Worm (Caenorhabditis elegans): Measurements from ENCODE around the gene srbc-6.

Gene srbc-6

ce11 chrV:3163143-3163542 is 6.8 kb upstream of the srbc-6 start (continued):
- TF ChIP-seq nhr-102 (tag; optimal IDR thresholded peaks at IDR 0.05) (no peak), ZK546.5 (tag; optimal IDR thresholded peaks at IDR 0.05) (no peak), dpl-1 (GFP tag; optimal IDR thresholded peaks at IDR 0.05) (no peak), set-16 (GFP tag; IDR thresholded peaks at IDR 0.05) (no peak), daf-8 (GFP tag; IDR thresholded peaks at IDR 0.05) (no peak), pha-4 (GFP tag; IDR thresholded peaks at IDR 0.05) (no peak), pha-4 (tag; optimal IDR thresholded peaks at IDR 0.05) (no peak), rbr-2 (tag; optimal IDR thresholded peaks at IDR 0.05) (no peak), nhr-76 (tag; optimal IDR thresholded peaks at IDR 0.05) (no peak), F44E2.7 (GFP tag; IDR thresholded peaks at IDR 0.05) (no peak), hlh-30 (tag; optimal IDR thresholded peaks at IDR 0.05; ENCODE audit: insufficient read depth) (no peak), ceh-32 (tag; optimal IDR thresholded peaks at IDR 0.05; ENCODE audit: poor library complexity) (no peak), tag-97 (GFP tag; IDR thresholded peaks at IDR 0.05) (no peak), tra-1 (GFP tag; IDR thresholded peaks at IDR 0.05) (0 out of 2 replicates have a peak, but pooled peaks have one; percentile 52), hlh-11 (tag; optimal IDR thresholded peaks at IDR 0.05) (no peak), nhr-11 (tag; optimal IDR thresholded peaks at IDR 0.05) (no peak), mdl-1 (tag; optimal IDR thresholded peaks at IDR 0.05) (no peak), nhr-28 (tag; optimal IDR thresholded peaks at IDR 0.05) (no peak), F26F4.8 (GFP tag; conservative IDR thresholded peaks at IDR 0.05) (peak; percentile 71; the same call in 1 of the 2 replicates), ces-1 (GFP tag; optimal IDR thresholded peaks at IDR 0.05) (no peak), F49E8.2 (tag; optimal IDR thresholded peaks at IDR 0.05; ENCODE audit: borderline replicate concordance) (peak; percentile 66), attf-4 (tag; optimal IDR thresholded peaks at IDR 0.05) (no peak), ZK337.2 (GFP tag; IDR thresholded peaks at IDR 0.05) (no peak), zip-11 (GFP tag; IDR thresholded peaks at IDR 0.05) (no peak), nhr-41 (GFP tag; IDR thresholded peaks at IDR 0.05) (no peak), lin-39 (tag; optimal IDR thresholded peaks at IDR 0.05) (no peak), madf-9 (GFP tag; conservative IDR thresholded peaks at IDR 0.05) (no peak), php-3 (GFP tag; IDR thresholded peaks at IDR 0.05) (no peak), cey-2 (tag; optimal IDR thresholded peaks at IDR 0.05; ENCODE audit: borderline replicate concordance, insufficient read depth) (no peak), skn-1 (tag; optimal IDR thresholded peaks at IDR 0.05) (no peak), mdt-29 (GFP tag; IDR thresholded peaks at IDR 0.05) (peak; percentile 34; the same call in 1 of the 2 replicates)

- TF ChIP-seq nhr-42 (GFP tag; IDR thresholded peaks at IDR 0.05) (no peak), nhr-237 (tag; optimal IDR thresholded peaks at IDR 0.05) (no peak), fos-1 (tag; optimal IDR thresholded peaks at IDR 0.05) (no peak), Y75B8A.6 (GFP tag; IDR thresholded peaks at IDR 0.05) (no peak), ZK337.2 (GFP tag; IDR thresholded peaks at IDR 0.05) (no peak), nhr-48 (tag; optimal IDR thresholded peaks at IDR 0.05) (no peak), zfp-3 (GFP tag; conservative IDR thresholded peaks at IDR 0.05) (no peak), attf-4 (tag; optimal IDR thresholded peaks at IDR 0.05) (no peak), lin-29 (GFP tag; IDR thresholded peaks at IDR 0.05) (no peak), spr-1 (tag; optimal IDR thresholded peaks at IDR 0.05) (no peak), lin-13 (GFP tag; optimal IDR thresholded peaks at IDR 0.05) (no peak), aly-2 (tag; optimal IDR thresholded peaks at IDR 0.05) (no peak), daf-16 (GFP tag; optimal IDR thresholded peaks at IDR 0.05) (no peak), daf-16 (tag; optimal IDR thresholded peaks at IDR 0.05) (no peak), pqm-1 (tag; optimal IDR thresholded peaks at IDR 0.05) (no peak)
Measured at ce11 chrV:3165438-3165837, 4.5 kb upstream of the srbc-6 start, which contains the start of gene C36C5.14. Gene C36C5.14, minus strand, starts transcription at chrV:3165538.
